Worm (Caenorhabditis elegans): ENCODE data around the gene ZK809.8.

- TF ChIP-seq unc-62 (GFP tag; optimal IDR thresholded peaks at IDR 0.05): no peak
- TF ChIP-seq zag-1 (tag; optimal IDR thresholded peaks at IDR 0.05): no peak
- TF ChIP-seq unc-39 (tag; optimal IDR thresholded peaks at IDR 0.05): no peak
- TF ChIP-seq nfya-1 (tag; optimal IDR thresholded peaks at IDR 0.05; ENCODE audit: insufficient read depth): no peak
- TF ChIP-seq fos-1 (tag; optimal IDR thresholded peaks at IDR 0.05): no peak
Measured at ce11 chrIV:11694143-11694542, 45.3 kb upstream of the ZK809.8 start, which contains the start of gene ZK792.7.

Data from whole organism, L3 larva.